Fruit fly (Drosophila melanogaster): ENCODE measurements around the gene CG43954.

DNA sequence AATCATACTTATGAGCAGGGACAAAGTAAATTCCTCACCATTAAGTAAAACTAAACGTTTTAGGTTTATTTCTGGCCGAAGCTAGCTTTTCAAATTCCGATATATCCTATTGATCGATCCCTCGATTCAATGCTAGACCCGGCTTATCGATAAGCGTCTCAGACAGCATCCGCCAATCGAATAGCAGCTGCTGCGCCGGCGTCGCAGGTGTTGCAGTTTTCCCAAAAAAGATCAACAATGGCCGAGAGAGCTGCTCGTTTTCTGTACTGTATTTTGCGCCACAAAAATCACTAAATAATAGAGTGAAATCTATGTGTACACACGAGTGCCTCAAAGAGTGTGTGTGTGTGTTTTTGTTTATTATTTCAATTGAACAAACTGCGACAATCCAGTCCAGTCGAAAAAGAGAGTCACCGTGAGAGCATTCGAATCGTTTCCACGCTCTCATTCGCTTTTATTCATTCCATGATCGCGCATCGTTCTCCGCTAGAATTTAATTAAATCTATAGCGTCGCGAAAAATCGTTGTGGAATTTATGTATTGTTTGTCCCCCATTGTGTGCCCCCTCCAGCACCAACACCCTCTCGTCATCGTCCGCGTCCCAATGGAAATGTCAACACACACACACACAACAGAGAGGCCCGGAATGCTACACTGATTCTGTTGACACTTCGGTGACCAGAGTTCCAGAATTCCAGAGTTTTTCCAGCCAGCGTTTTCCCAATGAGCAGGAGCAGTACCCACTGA is 2.1 kb upstream of the CG43954 start:
- TF ChIP-seq Blimp-1 (GFP tag; optimal IDR thresholded peaks at IDR 0.05) (no peak), Eip78C (GFP tag) (no peak), CG10631 (GFP tag; optimal IDR thresholded peaks at IDR 0.05) (no peak), CG6808 (GFP tag; optimal IDR thresholded peaks at IDR 0.05) (no peak)

Data from whole organism, prepupa.